Worm (Caenorhabditis elegans) whole organism, midembryonic: ENCODE measurements around the gene srj-45.

ENCODE experiments used
- T22C8.4 ChIP-seq: fragments of 200-800 bp; sonication (Bioruptor generic); IDR thresholded peaks from 2 replicates; pipeline ENCODE4 v1.3.6; 2022; ENCODE audit warnings: missing genetic modification characterization, missing compliant biosample characterization
- cog-1 ChIP-seq: sonication (generic microtip); optimal IDR thresholded peaks from 2 replicates; lab custom pipeline; 2016; ENCODE audit warnings: missing genetic modification characterization, missing compliant biosample characterization
- flt-1 ChIP-seq: fragments of 200-800 bp; sonication (Bioruptor generic); IDR thresholded peaks from 2 replicates; pipeline ENCODE4 v1.3.6; 2022; ENCODE audit warnings: missing genetic modification characterization, missing compliant biosample characterization
- klf-2 ChIP-seq: fragments of 200-800 bp; sonication (Bioruptor generic); conservative IDR thresholded peaks from 2 replicates; pipeline ENCODE4 v1.3.6; 2022; ENCODE audit warnings: missing genetic modification reagents, missing genetic modification characterization, missing compliant biosample characterization
- med-1 ChIP-seq: sonication (generic microtip); optimal IDR thresholded peaks from 2 replicates; lab custom pipeline; 2017; ENCODE audit warnings: missing genetic modification characterization, mild to moderate bottlenecking, missing compliant biosample characterization, antibody characterized with exemption, missing genetic modification reagents; ENCODE audit not compliant: insufficient read depth
- ref-1 ChIP-seq: fragments of 200-800 bp; sonication (Bioruptor generic); conservative IDR thresholded peaks from 2 replicates; pipeline ENCODE4 v1.3.6; 2022; ENCODE audit warnings: missing genetic modification reagents, missing genetic modification characterization, missing compliant biosample characterization
- tab-1 ChIP-seq: fragments of 200-800 bp; sonication (Bioruptor generic); IDR thresholded peaks from 2 replicates; pipeline ENCODE4 v1.3.6; 2022; ENCODE audit warnings: missing genetic modification characterization, missing compliant biosample characterization
- ztf-23 ChIP-seq: fragments of 200-800 bp; sonication (Bioruptor generic); IDR thresholded peaks from 2 replicates; pipeline ENCODE4 v1.3.6; 2022; ENCODE audit warnings: missing genetic modification reagents, missing genetic modification characterization, missing compliant biosample characterization
- ztf-29 ChIP-seq: fragments of 200-800 bp; sonication (Bioruptor generic); IDR thresholded peaks from 2 replicates; pipeline ENCODE4 v1.3.6; 2022; ENCODE audit warnings: missing genetic modification reagents, missing genetic modification characterization, missing compliant biosample characterization

ce11 chrV:2832666-2833065 lies 3.7 kb downstream of the srj-45 start, which contains the start of gene srj-50:
- no peak for TF ChIP-seq med-1
- TF ChIP-seq ref-1 (GFP tag; lab: Robert Waterston, UW): no peak
- TF ChIP-seq flt-1: no peak
- TF ChIP-seq ztf-23: no peak
- no peak for TF ChIP-seq cog-1
- TF ChIP-seq ztf-29 (GFP tag; lab: Robert Waterston, UW): no peak
- TF ChIP-seq klf-2 (GFP tag; lab: Robert Waterston, UW): no peak
- no peak for TF ChIP-seq tab-1 (GFP tag; lab: Robert Waterston, UW)
- no peak for TF ChIP-seq T22C8.4 (GFP tag; lab: Robert Waterston, UW)
